Worm (Caenorhabditis elegans): ENCODE data around the gene cyp-33C6.

cyp-33C6 gene

DNA sequence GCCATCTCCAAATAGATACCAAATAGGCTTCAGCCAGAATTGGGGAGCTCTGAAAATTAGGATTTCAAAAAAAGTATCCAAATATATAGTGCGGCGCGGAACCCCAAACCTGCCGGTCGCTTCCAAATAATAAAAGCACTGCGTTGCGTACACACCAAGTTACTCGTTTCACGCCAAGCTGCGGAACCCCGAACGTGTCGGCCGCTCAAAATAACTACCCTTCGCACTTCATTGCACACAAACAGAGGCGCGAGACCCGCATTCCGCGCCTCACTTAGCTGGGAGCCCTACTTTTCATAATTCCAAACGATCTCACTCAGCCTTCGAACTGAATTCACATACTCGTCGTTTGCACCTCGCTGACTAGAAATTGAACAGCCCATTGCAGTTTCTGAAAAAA lies 49.6 kb downstream of the cyp-33C6 start:
- TF ChIP-seq ceh-14 (tag; optimal IDR thresholded peaks at IDR 0.05) (no peak), ceh-30 (tag; optimal IDR thresholded peaks at IDR 0.05) (no peak), sox-4 (tag; optimal IDR thresholded peaks at IDR 0.05) (no peak), C08G9.2 (tag; optimal IDR thresholded peaks at IDR 0.05) (no peak), syd-9 (tag; optimal IDR thresholded peaks at IDR 0.05) (no peak), tbx-7 (tag; optimal IDR thresholded peaks at IDR 0.05) (no peak), nhr-11 (tag; optimal IDR thresholded peaks at IDR 0.05) (no peak), K02D7.2 (tag; optimal IDR thresholded peaks at IDR 0.05) (no peak), ceh-18 (tag; optimal IDR thresholded peaks at IDR 0.05) (no peak), hlh-30 (tag; optimal IDR thresholded peaks at IDR 0.05; ENCODE audit: insufficient read depth) (no peak), unc-42 (tag; optimal IDR thresholded peaks at IDR 0.05) (no peak), K09A11.1 (tag; optimal IDR thresholded peaks at IDR 0.05; ENCODE audit: insufficient read depth) (no peak), ahr-1 (tag; optimal IDR thresholded peaks at IDR 0.05) (no peak), hlh-13 (GFP tag; optimal IDR thresholded peaks at IDR 0.05) (no peak), eyg-1 (tag; optimal IDR thresholded peaks at IDR 0.05) (no peak), mec-3 (tag; optimal IDR thresholded peaks at IDR 0.05; ENCODE audit: borderline replicate concordance) (no peak), ceh-22 (tag; optimal IDR thresholded peaks at IDR 0.05) (no peak), npax-4 (tag; optimal IDR thresholded peaks at IDR 0.05) (no peak), unc-55 (GFP tag; optimal IDR thresholded peaks at IDR 0.05) (no peak)
